Worm (Caenorhabditis elegans) whole organism, L4 larva: ENCODE results near the gene F36D3.16.
"Not testable (repeated sequence)": the region's sequence is repeated elsewhere in the genome, so short reads cannot be mapped to it uniquely, and the experiment has no call there.

ENCODE experiments used
- fkh-10 ChIP-seq: fragments of 150-350 bp; optimal IDR thresholded peaks from 2 replicates; lab custom pipeline; 2014; ENCODE audit warnings: missing biosample characterization, missing genetic modification reagents, missing genetic modification characterization
- fos-1 ChIP-seq: fragments of 150-350 bp; optimal IDR thresholded peaks from 2 replicates; lab custom pipeline; 2014; ENCODE audit warnings: missing biosample characterization, missing genetic modification characterization
- lin-39 ChIP-seq: fragments of 150-350 bp; optimal IDR thresholded peaks from 2 replicates; lab custom pipeline; 2014; ENCODE audit warnings: missing biosample characterization, missing genetic modification reagents, missing genetic modification characterization
- nhr-11 ChIP-seq: fragments of 150-350 bp; optimal IDR thresholded peaks from 2 replicates; lab custom pipeline; 2014; ENCODE audit warnings: missing biosample characterization, missing genetic modification characterization
- nhr-28 ChIP-seq: fragments of 150-350 bp; optimal IDR thresholded peaks from 2 replicates; lab custom pipeline; 2014; ENCODE audit warnings: missing biosample characterization, missing genetic modification characterization
- nhr-48 ChIP-seq: sonication (generic microtip); optimal IDR thresholded peaks from 2 replicates; lab custom pipeline; 2016; ENCODE audit warnings: mild to moderate bottlenecking, missing genetic modification characterization, missing compliant biosample characterization
- snpc-4 ChIP-seq: fragments of 150-350 bp; optimal IDR thresholded peaks from 2 replicates; lab custom pipeline; 2014; ENCODE audit warnings: missing biosample characterization, missing genetic modification characterization
- unc-62 ChIP-seq, 3 experiments: fragments of 150-350 bp in 1 of 3; sonication (generic microtip); optimal IDR thresholded peaks in 2 of 3; peaks in 1 of 3; 1 replicate in 1 of 3; 2 replicates in 2 of 3; lab custom pipeline; 2014 to 2017; ENCODE audit warnings: missing biosample characterization in 3 of 3, missing genetic modification characterization in 3 of 3, missing genetic modification reagents in 3 of 3, missing genotype in 1 of 3
- zag-1 ChIP-seq: fragments of 150-350 bp; optimal IDR thresholded peaks from 2 replicates; lab custom pipeline; 2014; ENCODE audit warnings: missing biosample characterization, missing genetic modification characterization

ce11 chrV:16548013-16548655, 20.2 kb downstream of the F36D3.16 start:
- TF ChIP-seq fos-1; zag-1 (tag; lab: Kevin White, UChicago); unc-62 (GFP tag; optimal IDR thresholded peaks at IDR 0.05 in 1 of 2; lab: Kevin White, UChicago); unc-62 (tag; optimal IDR thresholded peaks at IDR 0.05; lab: Kevin White, UChicago); lin-39; nhr-28 (tag; lab: Kevin White, UChicago); nhr-48 (tag; lab: Kevin White, UChicago); fkh-10 (GFP tag; lab: Kevin White, UChicago); nhr-11 (tag; lab: Kevin White, UChicago); snpc-4 (tag; lab: Kevin White, UChicago): not testable (repeated sequence)
